Worm (Caenorhabditis elegans) whole organism, L3 larva: ENCODE measurements around the gene mdt-4.

Source experiments
- aly-2 ChIP-seq: fragments of 150-350 bp; optimal IDR thresholded peaks from 2 replicates; lab custom pipeline; 2014; ENCODE audit warnings: missing biosample characterization, missing genetic modification characterization
- ceh-28 ChIP-seq: fragments of 150-350 bp; optimal IDR thresholded peaks from 2 replicates; lab custom pipeline; 2014; ENCODE audit warnings: missing biosample characterization, missing genetic modification reagents, missing genetic modification characterization
- nfya-1 ChIP-seq: sonication (generic microtip); optimal IDR thresholded peaks from 2 replicates; lab custom pipeline; 2017; ENCODE audit warnings: missing genetic modification characterization, mild to moderate bottlenecking, missing compliant biosample characterization, antibody characterized with exemption, moderate library complexity; ENCODE audit not compliant: insufficient read depth
- nhr-237 ChIP-seq: fragments of 150-350 bp; optimal IDR thresholded peaks from 2 replicates; lab custom pipeline; 2014; ENCODE audit warnings: missing biosample characterization, missing genetic modification characterization
- nhr-25 ChIP-seq: sonication (generic microtip); optimal IDR thresholded peaks from 2 replicates; lab custom pipeline; 2017; ENCODE audit warnings: missing biosample characterization, missing genetic modification characterization
- nhr-67 ChIP-seq: fragments of 150-350 bp; optimal IDR thresholded peaks from 2 replicates; lab custom pipeline; 2014; ENCODE audit warnings: missing biosample characterization, missing genetic modification characterization
- nhr-76 ChIP-seq: fragments of 150-350 bp; sonication (generic microtip); optimal IDR thresholded peaks from 5 replicates; lab custom pipeline; 2014; ENCODE audit warnings: missing biosample characterization, missing genetic modification characterization
- unc-39 ChIP-seq: sonication (generic microtip); optimal IDR thresholded peaks from 4 replicates; lab custom pipeline; 2017; ENCODE audit warnings: missing biosample characterization, missing genetic modification characterization
- ztf-11 ChIP-seq: fragments of 150-350 bp; optimal IDR thresholded peaks from 2 replicates; lab custom pipeline; 2014; ENCODE audit warnings: missing biosample characterization, missing genetic modification characterization
- ztf-4 ChIP-seq: fragments of 150-350 bp; optimal IDR thresholded peaks from 2 replicates; lab custom pipeline; 2014; ENCODE audit warnings: missing biosample characterization, missing genetic modification characterization

ce11 chrII:4892594-4892993, 51.2 kb downstream of the mdt-4 start, which contains the start of gene msp-33:
- no peak for TF ChIP-seq nhr-67 (tag; lab: Kevin White, UChicago)
- TF ChIP-seq nhr-237 (tag; lab: Kevin White, UChicago) = no peak
- no peak for TF ChIP-seq aly-2 (tag; lab: Kevin White, UChicago)
- no peak for TF ChIP-seq nfya-1 (tag; lab: Kevin White, UChicago)
- TF ChIP-seq nhr-25 (tag; lab: Kevin White, UChicago) = no peak
- no peak for TF ChIP-seq nhr-76 (tag; lab: Kevin White, UChicago)
- TF ChIP-seq ztf-4 (tag; lab: Kevin White, UChicago) = no peak
- TF ChIP-seq ceh-28 (tag; lab: Kevin White, UChicago) = no peak
- TF ChIP-seq unc-39 (tag; lab: Kevin White, UChicago) = no peak
- TF ChIP-seq ztf-11 (tag; lab: Kevin White, UChicago) = no peak
